Worm (Caenorhabditis elegans) whole organism, L4 larva: Measurements from ENCODE around the gene daam-1.

Experiments
- F44E2.7 ChIP-seq: fragments of 200-800 bp; sonication (Bioruptor generic); IDR thresholded peaks from 2 replicates; pipeline ENCODE4 v2.1.2; 2022; ENCODE audit warnings: missing genetic modification characterization, missing compliant biosample characterization
- Y48G9A.11 ChIP-seq: fragments of 200-800 bp; sonication (Bioruptor generic); IDR thresholded peaks from 2 replicates; pipeline ENCODE4 v1.3.6; 2022; ENCODE audit warnings: missing genetic modification reagents, missing genetic modification characterization, missing compliant biosample characterization
- aha-1 ChIP-seq: fragments of 150-350 bp; peaks from one replicate; lab custom pipeline; 2014; ENCODE audit warnings: missing biosample characterization, missing genetic modification characterization
- ceh-20 ChIP-seq: fragments of 200-800 bp; sonication (Bioruptor generic); IDR thresholded peaks from 2 replicates; pipeline ENCODE4 v1.3.6; 2022; ENCODE audit warnings: missing genetic modification reagents, missing genetic modification characterization, missing compliant biosample characterization
- ceh-28 ChIP-seq: fragments of 150-350 bp; optimal IDR thresholded peaks from 2 replicates; lab custom pipeline; 2014; ENCODE audit warnings: missing biosample characterization, missing genetic modification reagents, missing genetic modification characterization
- ceh-32 ChIP-seq: sonication (generic microtip); optimal IDR thresholded peaks from 2 replicates; lab custom pipeline; 2016; ENCODE audit warnings: mild to moderate bottlenecking, missing genetic modification characterization, missing compliant biosample characterization; ENCODE audit not compliant: poor library complexity
- daf-16 ChIP-seq, 3 experiments: sonication (generic microtip); optimal IDR thresholded peaks; 2 replicates each; lab custom pipeline; 2016 to 2017; ENCODE audit warnings: missing genetic modification characterization in 3 of 3, missing genetic modification reagents in 3 of 3, mild to moderate bottlenecking in 2 of 3, missing compliant biosample characterization in 2 of 3, missing biosample characterization in 1 of 3, moderate library complexity in 1 of 3
- dmd-6 ChIP-seq: fragments of 200-800 bp; sonication (Bioruptor generic); IDR thresholded peaks from 2 replicates; pipeline ENCODE4 v1.3.6; 2022; ENCODE audit warnings: missing genetic modification reagents, missing genetic modification characterization, missing compliant biosample characterization
- dmd-8 ChIP-seq: fragments of 200-800 bp; sonication (Bioruptor generic); IDR thresholded peaks from 2 replicates; pipeline ENCODE4 v1.3.6; 2022; ENCODE audit warnings: missing genetic modification characterization, missing compliant biosample characterization
- dve-1 ChIP-seq: sonication (generic microtip); optimal IDR thresholded peaks from 2 replicates; lab custom pipeline; 2017; ENCODE audit warnings: antibody characterized with exemption, mild to moderate bottlenecking, missing genetic modification characterization, missing compliant biosample characterization; ENCODE audit not compliant: insufficient read depth
- egl-27 ChIP-seq: sonication (generic microtip); optimal IDR thresholded peaks from 3 replicates; lab custom pipeline; 2017; ENCODE audit warnings: missing biosample characterization, missing genetic modification reagents, missing genetic modification characterization
- egl-43 ChIP-seq: fragments of 200-800 bp; sonication (Bioruptor generic); IDR thresholded peaks from 2 replicates; pipeline ENCODE4 v1.3.6; 2022; ENCODE audit warnings: missing genetic modification reagents, missing genetic modification characterization, missing compliant biosample characterization
- fos-1 ChIP-seq: fragments of 150-350 bp; optimal IDR thresholded peaks from 2 replicates; lab custom pipeline; 2014; ENCODE audit warnings: missing biosample characterization, missing genetic modification characterization
- hif-1 ChIP-seq, 2 experiments: sonication (generic microtip); optimal IDR thresholded peaks; 2 replicates each; lab custom pipeline; 2016 to 2017; ENCODE audit warnings: missing compliant biosample characterization in 2 of 2, missing genetic modification characterization in 2 of 2, missing genetic modification reagents in 2 of 2, missing genotype in 2 of 2, mild to moderate bottlenecking in 1 of 2
- hlh-11 ChIP-seq: fragments of 200-800 bp; sonication (Bioruptor generic); optimal IDR thresholded peaks from 2 replicates; lab custom pipeline; 2018; ENCODE audit warnings: mild to moderate bottlenecking, missing genetic modification characterization, missing compliant biosample characterization
- hlh-30 ChIP-seq: sonication (generic microtip); optimal IDR thresholded peaks from 2 replicates; lab custom pipeline; 2017; ENCODE audit warnings: antibody characterized with exemption, mild to moderate bottlenecking, missing genetic modification characterization, missing compliant biosample characterization; ENCODE audit not compliant: insufficient read depth
- hmg-1.1 ChIP-seq: fragments of 200-800 bp; sonication (Bioruptor generic); IDR thresholded peaks from 2 replicates; pipeline ENCODE4 v1.3.6; 2022; ENCODE audit warnings: missing genetic modification reagents, missing genetic modification characterization, missing compliant biosample characterization
- lim-7 ChIP-seq: fragments of 200-800 bp; sonication (Bioruptor generic); IDR thresholded peaks from 2 replicates; pipeline ENCODE4 v1.3.6; 2022; ENCODE audit warnings: missing genetic modification characterization, missing compliant biosample characterization
- lin-15B ChIP-seq: fragments of 150-350 bp; sonication (generic microtip); optimal IDR thresholded peaks from 3 replicates; lab custom pipeline; 2014; ENCODE audit warnings: missing biosample characterization, missing genetic modification characterization
- madf-5 ChIP-seq, 2 experiments: fragments of 200-800 bp; sonication (Bioruptor generic); IDR thresholded peaks; 2 replicates each; pipeline ENCODE4 v1.3.6; 2022; ENCODE audit warnings: missing compliant biosample characterization in 2 of 2, missing genetic modification characterization in 2 of 2
- mep-1 ChIP-seq: fragments of 150-350 bp; sonication (generic microtip); optimal IDR thresholded peaks from 3 replicates; lab custom pipeline; 2014; ENCODE audit warnings: missing biosample characterization, missing genetic modification characterization
- mxl-2 ChIP-seq: fragments of 200-800 bp; sonication (Bioruptor generic); conservative IDR thresholded peaks from 2 replicates; pipeline ENCODE4 v1.3.6; 2022; ENCODE audit warnings: missing genetic modification reagents, missing genetic modification characterization, missing compliant biosample characterization
- nhr-102 ChIP-seq: sonication (generic microtip); optimal IDR thresholded peaks from 2 replicates; lab custom pipeline; 2016; ENCODE audit warnings: mild to moderate bottlenecking, missing genetic modification characterization, moderate library complexity, missing compliant biosample characterization
- nhr-11 ChIP-seq: fragments of 150-350 bp; optimal IDR thresholded peaks from 2 replicates; lab custom pipeline; 2014; ENCODE audit warnings: missing biosample characterization, missing genetic modification characterization
- nhr-6 ChIP-seq: fragments of 150-350 bp; optimal IDR thresholded peaks from 2 replicates; lab custom pipeline; 2014; ENCODE audit warnings: missing biosample characterization, missing genetic modification characterization
- pha-4 ChIP-seq, 2 experiments: fragments of 150-350 bp in 1 of 2; fragments of 200-800 bp in 1 of 2; sonication (Bioruptor generic) in 1 of 2; IDR thresholded peaks in 1 of 2; optimal IDR thresholded peaks in 1 of 2; 2 replicates each; pipeline versions ENCODE4 v1.3.6 to Lab custom; 2014 to 2022; ENCODE audit warnings: missing genetic modification characterization in 2 of 2, missing genetic modification reagents in 2 of 2, missing biosample characterization in 1 of 2, missing compliant biosample characterization in 1 of 2
- php-3 ChIP-seq: fragments of 200-800 bp; sonication (Bioruptor generic); IDR thresholded peaks from 2 replicates; pipeline ENCODE4 v1.3.6; 2022; ENCODE audit warnings: missing genetic modification reagents, missing genetic modification characterization, missing compliant biosample characterization
- pqm-1 ChIP-seq: sonication (generic microtip); optimal IDR thresholded peaks from 2 replicates; lab custom pipeline; 2017; ENCODE audit warnings: missing biosample characterization, missing genetic modification characterization
- set-16 ChIP-seq: fragments of 200-800 bp; sonication (Bioruptor generic); IDR thresholded peaks from 2 replicates; pipeline ENCODE4 v1.3.6; 2022; ENCODE audit warnings: missing genetic modification reagents, missing genetic modification characterization, missing compliant biosample characterization
- snpc-1.2 ChIP-seq: fragments of 200-800 bp; sonication (Bioruptor generic); IDR thresholded peaks from 2 replicates; pipeline ENCODE4 v1.3.6; 2022; ENCODE audit warnings: missing genetic modification reagents, missing genetic modification characterization, missing compliant biosample characterization
- unc-130 ChIP-seq: sonication (generic microtip); optimal IDR thresholded peaks from 2 replicates; lab custom pipeline; 2016; ENCODE audit warnings: missing genetic modification reagents, missing genetic modification characterization, missing compliant biosample characterization
- ztf-7 ChIP-seq: fragments of 150-350 bp; optimal IDR thresholded peaks from 2 replicates; lab custom pipeline; 2014; ENCODE audit warnings: missing biosample characterization, missing genetic modification characterization

daam-1 gene

ce11 chrV:45010-45409 is 38.6 kb downstream of the daam-1 start, which contains the start of gene B0348.2:
Gene B0348.2 (plus strand): TSS chrV:45310.
- TF ChIP-seq nhr-6 (no peak), aha-1 (tag; lab: Kevin White, UChicago) (peak; percentile 39)

ce11 chrV:44026-44425 is 39.6 kb downstream of the daam-1 start:
- TF ChIP-seq dmd-6 (GFP tag; lab: Robert Waterston, UW) (peak; percentile 56), dve-1 (tag; lab: Kevin White, UChicago) (peak; percentile 59), ceh-32 (tag; lab: Kevin White, UChicago) (no peak), nhr-6 (no peak), Y48G9A.11 (GFP tag; lab: Robert Waterston, UW) (no peak), php-3 (peak; percentile 49; the same call in 1 of the 2 replicates), unc-130 (no peak), lin-15B (tag; lab: Kevin White, UChicago) (no peak), pqm-1 (tag; lab: Kevin White, UChicago) (peak; percentile 8), hif-1 (tag; optimal IDR thresholded peaks at IDR 0.05; lab: Kevin White, UChicago) (no peak), daf-16 (GFP tag; optimal IDR thresholded peaks at IDR 0.05; lab: Kevin White, UChicago) (no peak), daf-16 (tag; optimal IDR thresholded peaks at IDR 0.05; lab: Kevin White, UChicago) (peak; percentile 29), hlh-11 (peak; percentile 4)

ce11 chrV:43070-43469 is 40.6 kb downstream of the daam-1 start:
- TF ChIP-seq ceh-28 (tag; lab: Kevin White, UChicago), result peak; percentile 94
- TF ChIP-seq snpc-1.2 (GFP tag; lab: Robert Waterston, UW), result no peak
- TF ChIP-seq F44E2.7 (GFP tag; lab: Robert Waterston, UW), result no peak
- TF ChIP-seq, all 104 proteins: peak for 1

- TF ChIP-seq nhr-11 (tag; lab: Kevin White, UChicago) (no peak), set-16 (peak; percentile 67; the same call in 1 of the 2 replicates)
Measured at ce11 chrV:37729-38128, 45.9 kb downstream of the daam-1 start.

ce11 chrV:29823-30222 is 53.8 kb downstream of the daam-1 start:
- TF ChIP-seq set-16, result peak; percentile 73
- no peak for TF ChIP-seq hif-1 (tag; optimal IDR thresholded peaks at IDR 0.05; lab: Kevin White, UChicago)
- peak; percentile 60; the same call in 1 of the 2 replicates for TF ChIP-seq egl-43 (GFP tag; lab: Robert Waterston, UW)

- TF ChIP-seq mxl-2 (GFP tag; lab: Robert Waterston, UW) (no peak), egl-27 (no peak), set-16 (peak; percentile 74), hlh-30 (tag; lab: Kevin White, UChicago) (no peak), lim-7 (0 out of 2 replicates have a peak, but pooled peaks have one; percentile 12), madf-5 (GFP tag; IDR thresholded peaks at IDR 0.05; lab: Robert Waterston, UW) (no peak), nhr-102 (tag; lab: Kevin White, UChicago) (no peak), fos-1 (no peak), hmg-1.1 (GFP tag; lab: Robert Waterston, UW) (no peak), Y48G9A.11 (GFP tag; lab: Robert Waterston, UW) (peak; percentile 36; the same call in 1 of the 2 replicates), dmd-8 (GFP tag; lab: Robert Waterston, UW) (0 out of 2 replicates have a peak, but pooled peaks have one; percentile 12), egl-43 (GFP tag; lab: Robert Waterston, UW) (no peak)
Measured at ce11 chrV:28270-28669, 55.4 kb downstream of the daam-1 start.

ce11 chrV:27604-28003 is 56.0 kb downstream of the daam-1 start:
- TF ChIP-seq pha-4 (GFP tag; IDR thresholded peaks at IDR 0.05; lab: Robert Waterston, UW) (no peak), pha-4 (tag; optimal IDR thresholded peaks at IDR 0.05; lab: Kevin White, UChicago) (no peak), ztf-7 (tag; lab: Kevin White, UChicago) (no peak), mep-1 (no peak), pqm-1 (tag; lab: Kevin White, UChicago) (no peak), ceh-20 (no peak), Y48G9A.11 (GFP tag; lab: Robert Waterston, UW) (no peak)
